Worm (Caenorhabditis elegans): ENCODE measurements around the gene F08D12.7.

- TF ChIP-seq ama-1 (optimal IDR thresholded peaks at IDR 0.05) (no peak), tra-4 (tag; optimal IDR thresholded peaks at IDR 0.05) (no peak), scrt-1 (GFP tag; IDR thresholded peaks at IDR 0.05) (no peak), tbx-37 (GFP tag; conservative IDR thresholded peaks at IDR 0.05) (no peak), ceh-36 (tag; optimal IDR thresholded peaks at IDR 0.05) (no peak), ceh-13 (GFP tag; optimal IDR thresholded peaks at IDR 0.05) (no peak), sea-1 (GFP tag; conservative IDR thresholded peaks at IDR 0.05) (no peak), flt-1 (GFP tag; IDR thresholded peaks at IDR 0.05) (no peak), pes-1 (GFP tag; IDR thresholded peaks at IDR 0.05) (no peak), F13C5.2 (tag; optimal IDR thresholded peaks at IDR 0.05) (no peak), tbx-11 (GFP tag; IDR thresholded peaks at IDR 0.05) (no peak), aly-1 (tag; optimal IDR thresholded peaks at IDR 0.05) (no peak), hnd-1 (tag; optimal IDR thresholded peaks at IDR 0.05) (no peak)
Measured at ce11 chrII:2791693-2792092, 22.8 kb upstream of the F08D12.7 start.
